Worm (Caenorhabditis elegans): ENCODE results near the gene tgt-1.

Gene tgt-1

ce11 chrIV:11930572-11930971 is 29.0 kb downstream of the tgt-1 start, which contains the start of gene nhx-9:
TSS of gene nhx-9 (plus strand) at chrIV:11930872.
- TF ChIP-seq sma-9 (GFP tag; optimal IDR thresholded peaks at IDR 0.05) (no peak), sma-9 (tag; optimal IDR thresholded peaks at IDR 0.05) (no peak), zag-1 (tag; optimal IDR thresholded peaks at IDR 0.05) (no peak), snpc-4 (tag; optimal IDR thresholded peaks at IDR 0.05) (no peak), mdl-1 (tag; optimal IDR thresholded peaks at IDR 0.05) (no peak), mbf-1 (tag; optimal IDR thresholded peaks at IDR 0.05) (no peak), ZK546.5 (tag; optimal IDR thresholded peaks at IDR 0.05) (no peak), alr-1 (tag; optimal IDR thresholded peaks at IDR 0.05) (no peak), unc-39 (tag; optimal IDR thresholded peaks at IDR 0.05) (no peak), sma-3 (GFP tag; optimal IDR thresholded peaks at IDR 0.05) (no peak), egl-27 (tag; optimal IDR thresholded peaks at IDR 0.05) (no peak), elt-3 (tag; optimal IDR thresholded peaks at IDR 0.05) (no peak), peb-1 (tag; optimal IDR thresholded peaks at IDR 0.05) (no peak)

ce11 chrIV:11928388-11928787 is 31.2 kb downstream of the tgt-1 start:
- no peak for TF ChIP-seq mbf-1 (tag; optimal IDR thresholded peaks at IDR 0.05)
- TF ChIP-seq ztf-11 (tag; optimal IDR thresholded peaks at IDR 0.05): no peak
- TF ChIP-seq ztf-1 (GFP tag; conservative IDR thresholded peaks at IDR 0.05): no peak
- TF ChIP-seq lin-13 (GFP tag; optimal IDR thresholded peaks at IDR 0.05): no peak
- no peak for TF ChIP-seq lsy-2 (tag; optimal IDR thresholded peaks at IDR 0.05)
- peak; percentile 33 for TF ChIP-seq lin-11 (tag; optimal IDR thresholded peaks at IDR 0.05)
- TF ChIP-seq gmeb-1 (tag; optimal IDR thresholded peaks at IDR 0.05): peak; percentile 42
- no peak for TF ChIP-seq unc-39 (tag; optimal IDR thresholded peaks at IDR 0.05)
- no peak for TF ChIP-seq nhr-11 (tag; optimal IDR thresholded peaks at IDR 0.05)
- no peak for TF ChIP-seq unc-55 (GFP tag; optimal IDR thresholded peaks at IDR 0.05)
- TF ChIP-seq lin-39 (tag; optimal IDR thresholded peaks at IDR 0.05): no peak
- peak; percentile 17 for TF ChIP-seq nhr-25 (tag; optimal IDR thresholded peaks at IDR 0.05)
- TF ChIP-seq C34F6.9 (tag; optimal IDR thresholded peaks at IDR 0.05): peak; percentile 34
- peak; percentile 26 for TF ChIP-seq nhr-21 (tag; optimal IDR thresholded peaks at IDR 0.05)
- TF ChIP-seq blmp-1 (tag; optimal IDR thresholded peaks at IDR 0.05; ENCODE audit: insufficient read depth): no peak
- TF ChIP-seq nhr-237 (tag; optimal IDR thresholded peaks at IDR 0.05): no peak
- TF ChIP-seq nhr-10 (tag; optimal IDR thresholded peaks at IDR 0.05): no peak
- no peak for TF ChIP-seq elt-3 (tag; optimal IDR thresholded peaks at IDR 0.05)
- TF ChIP-seq R02D3.7 (tag; optimal IDR thresholded peaks at IDR 0.05): no peak
- no peak for TF ChIP-seq elt-1 (tag; optimal IDR thresholded peaks at IDR 0.05)
- no peak for TF ChIP-seq nhr-77 (tag; optimal IDR thresholded peaks at IDR 0.05)
- no peak for TF ChIP-seq ZK546.5 (tag; optimal IDR thresholded peaks at IDR 0.05)
- no peak for TF ChIP-seq zag-1 (tag; optimal IDR thresholded peaks at IDR 0.05)
- no peak for TF ChIP-seq alr-1 (tag; optimal IDR thresholded peaks at IDR 0.05)
- peak; percentile 56 for TF ChIP-seq sma-9 (GFP tag; optimal IDR thresholded peaks at IDR 0.05)
- TF ChIP-seq sma-9 (tag; optimal IDR thresholded peaks at IDR 0.05): no peak
- no peak for TF ChIP-seq Y55F3AM.14 (GFP tag; optimal IDR thresholded peaks at IDR 0.05)
- no peak for TF ChIP-seq peb-1 (tag; optimal IDR thresholded peaks at IDR 0.05)
- TF ChIP-seq fos-1 (tag; optimal IDR thresholded peaks at IDR 0.05): peak; percentile 40
- TF ChIP-seq ama-1 (optimal IDR thresholded peaks at IDR 0.05): no peak
- TF ChIP-seq nhr-129 (tag; optimal IDR thresholded peaks at IDR 0.05): peak; percentile 49
- peak; percentile 29 for TF ChIP-seq sem-4 (tag; optimal IDR thresholded peaks at IDR 0.05)
- no peak for TF ChIP-seq egl-27 (tag; optimal IDR thresholded peaks at IDR 0.05)
- TF ChIP-seq ceh-16 (tag; optimal IDR thresholded peaks at IDR 0.05): peak; percentile 0
- no peak for TF ChIP-seq mab-5 (tag; optimal IDR thresholded peaks at IDR 0.05)
- no peak for TF ChIP-seq skn-1 (tag; optimal IDR thresholded peaks at IDR 0.05)
- TF ChIP-seq snpc-4 (tag; optimal IDR thresholded peaks at IDR 0.05): no peak
- TF ChIP-seq nhr-12 (tag; optimal IDR thresholded peaks at IDR 0.05): no peak
- TF ChIP-seq aly-2 (tag; optimal IDR thresholded peaks at IDR 0.05): no peak
- no peak for TF ChIP-seq nhr-23 (tag; optimal IDR thresholded peaks at IDR 0.05)
- no peak for TF ChIP-seq unc-62 (GFP tag; optimal IDR thresholded peaks at IDR 0.05)
- no peak for TF ChIP-seq mdl-1 (tag; optimal IDR thresholded peaks at IDR 0.05)
- no peak for TF ChIP-seq nhr-6 (tag; optimal IDR thresholded peaks at IDR 0.05)
- peak; percentile 77 for TF ChIP-seq sma-3 (GFP tag; optimal IDR thresholded peaks at IDR 0.05)
- no peak for TF ChIP-seq ceh-82 (tag; optimal IDR thresholded peaks at IDR 0.05)
- TF ChIP-seq ztf-4 (tag; optimal IDR thresholded peaks at IDR 0.05): no peak
- peak; percentile 14 for TF ChIP-seq F13H6.1 (tag; optimal IDR thresholded peaks at IDR 0.05)
- TF ChIP-seq crh-2 (tag; optimal IDR thresholded peaks at IDR 0.05): peak; percentile 9
